Fruit fly (Drosophila melanogaster): ENCODE measurements around the gene gd.

The gd gene

DNA sequence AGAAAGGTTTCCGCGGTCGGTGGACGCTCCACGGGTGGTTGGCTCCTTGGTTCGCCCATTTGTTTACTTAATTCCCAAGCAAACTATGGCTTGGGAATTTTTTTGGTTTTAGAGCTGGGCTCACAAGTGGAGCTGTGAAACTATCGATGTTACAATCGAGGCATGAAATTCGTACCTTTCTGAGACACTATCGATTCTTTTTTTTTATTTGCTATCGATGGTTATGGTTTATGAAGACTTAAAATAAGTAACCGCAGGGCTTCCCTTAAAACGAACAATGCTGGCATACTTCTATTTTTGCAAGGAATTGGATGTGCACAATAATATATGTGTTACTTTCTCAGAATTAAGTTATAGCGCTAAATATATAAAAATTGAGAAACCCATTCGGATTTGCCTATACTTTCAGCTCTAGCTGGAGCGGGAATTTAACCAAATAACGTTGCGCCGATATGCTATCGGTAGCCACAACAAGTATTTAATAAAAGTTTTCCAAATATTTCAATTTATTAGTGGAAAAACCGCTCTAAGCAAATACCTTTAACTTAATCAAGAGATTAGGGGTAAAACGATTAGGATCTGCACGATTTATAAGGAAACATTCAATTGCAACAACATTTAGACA is 30.4 kb upstream of the gd start, which contains the start of gene Chrac-16:
Gene Chrac-16 (minus strand): TSS at position 147 of the 625 bp plus-strand sequence.
- TF ChIP-seq BEAF-32 (GFP tag; optimal IDR thresholded peaks at IDR 0.05) (peak; percentile 74), vnd (GFP tag; IDR thresholded peaks at IDR 0.05; ENCODE audit: partially characterized antibody) (peak; percentile 80), Dref (GFP tag; IDR thresholded peaks at IDR 0.05) (peak; percentile 76), disco-r (GFP tag; optimal IDR thresholded peaks at IDR 0.05) (no peak), sens-2 (GFP tag; IDR thresholded peaks at IDR 0.05) (no peak), Opbp (GFP tag; IDR thresholded peaks at IDR 0.05; ENCODE audit: partially characterized antibody) (peak; percentile 79), sqz (GFP tag; optimal IDR thresholded peaks at IDR 0.05) (peak; percentile 19), Dip3 (GFP tag; optimal IDR thresholded peaks at IDR 0.05) (no peak), CG7372 (GFP tag; IDR thresholded peaks at IDR 0.05) (no peak), corto (GFP tag; optimal IDR thresholded peaks at IDR 0.05) (no peak), ato (GFP tag; IDR thresholded peaks at IDR 0.05; ENCODE audit: partially characterized antibody) (peak; percentile 70), Nf-YA (GFP tag; IDR thresholded peaks at IDR 0.05) (no peak), abd-A (tag; optimal IDR thresholded peaks at IDR 0.05) (no peak), CG7963 (GFP tag; IDR thresholded peaks at IDR 0.05; ENCODE audit: partially characterized antibody) (peak; percentile 63; the same call in 2 of the 3 replicates), nau (GFP tag; optimal IDR thresholded peaks at IDR 0.05) (no peak), CG14860 (GFP tag; IDR thresholded peaks at IDR 0.05; ENCODE audit: partially characterized antibody) (peak; percentile 78), Bgb (GFP tag; IDR thresholded peaks at IDR 0.05; ENCODE audit: partially characterized antibody) (peak; percentile 81), MESR4 (GFP tag; optimal IDR thresholded peaks at IDR 0.05) (peak; percentile 65), MBD-R2 (GFP tag; IDR thresholded peaks at IDR 0.05) (peak; percentile 55), Dp (GFP tag; optimal IDR thresholded peaks at IDR 0.05) (peak; percentile 11), gfzf (GFP tag; optimal IDR thresholded peaks at IDR 0.05) (peak; percentile 20), mld (GFP tag; IDR thresholded peaks at IDR 0.05; ENCODE audit: partially characterized antibody) (peak; percentile 53; the same call in 1 of the 3 replicates), CG17802 (tag; optimal IDR thresholded peaks at IDR 0.05) (no peak), az2 (GFP tag; optimal IDR thresholded peaks at IDR 0.05) (no peak), E2f1 (GFP tag; IDR thresholded peaks at IDR 0.05) (no peak), CG42726 (GFP tag; IDR thresholded peaks at IDR 0.05; ENCODE audit: partially characterized antibody) (peak; percentile 54; the same call in 1 of the 2 replicates), inv (GFP tag; IDR thresholded peaks at IDR 0.05; ENCODE audit: partially characterized antibody) (peak; percentile 77), tup (GFP tag; optimal IDR thresholded peaks at IDR 0.05) (no peak), Pdp1 (GFP tag; optimal IDR thresholded peaks at IDR 0.05) (no peak), dysf (GFP tag; IDR thresholded peaks at IDR 0.05) (no peak), Med (GFP tag) (peak; percentile 62), CG11456 (GFP tag; IDR thresholded peaks at IDR 0.05) (no peak), CG1602 (GFP tag; optimal IDR thresholded peaks at IDR 0.05) (no peak), NC2α (GFP tag; optimal IDR thresholded peaks at IDR 0.05) (no peak), hbn (GFP tag; IDR thresholded peaks at IDR 0.05; ENCODE audit: partially characterized antibody) (peak; percentile 62), Sry-δ (GFP tag; optimal IDR thresholded peaks at IDR 0.05) (peak; percentile 83), hb (GFP tag; IDR thresholded peaks at IDR 0.05; ENCODE audit: partially characterized antibody) (peak; percentile 73), CG2129 (GFP tag; IDR thresholded peaks at IDR 0.05; ENCODE audit: partially characterized antibody) (peak; percentile 60), chinmo (GFP tag; IDR thresholded peaks at IDR 0.05; ENCODE audit: partially characterized antibody) (peak; percentile 79; the same call in 3 of the 4 replicates), amos (GFP tag; IDR thresholded peaks at IDR 0.05; ENCODE audit: partially characterized antibody) (peak; percentile 81), Dek (tag; optimal IDR thresholded peaks at IDR 0.05) (no peak), Sin3A (optimal IDR thresholded peaks at IDR 0.05) (peak; percentile 45), CG16813 (GFP tag; IDR thresholded peaks at IDR 0.05; ENCODE audit: partially characterized antibody) (peak; percentile 83), en (GFP tag; optimal IDR thresholded peaks at IDR 0.05) (no peak), Gug (GFP tag; IDR thresholded peaks at IDR 0.05) (no peak), HLH4C (GFP tag; IDR thresholded peaks at IDR 0.05; ENCODE audit: partially characterized antibody) (peak; percentile 70), CG13424 (tag; optimal IDR thresholded peaks at IDR 0.05) (no peak), E2f2 (GFP tag; IDR thresholded peaks at IDR 0.05) (peak; percentile 7; the same call in 1 of the 2 replicates)
